Fruit fly (Drosophila melanogaster) whole organism, embryonic: ENCODE data around the gene da.

ENCODE experiments used
- Abd-B ChIP-seq: fragments of 200-800 bp; sonication (Bioruptor generic); optimal IDR thresholded peaks from 2 replicates; lab custom pipeline; 2018; ENCODE audit warnings: missing biosample characterization, mild to moderate bottlenecking, missing genetic modification characterization, moderate library complexity
- CG10654 ChIP-seq: fragments of 200-800 bp; sonication (Bioruptor generic); optimal IDR thresholded peaks from 2 replicates; lab custom pipeline; 2016; ENCODE audit warnings: missing biosample characterization, missing genetic modification characterization
- CG10979 ChIP-seq: fragments of 200-800 bp; sonication (Bioruptor generic); optimal IDR thresholded peaks from 2 replicates; lab custom pipeline; 2018; ENCODE audit warnings: missing biosample characterization, mild to moderate bottlenecking, missing genetic modification characterization, moderate library complexity
- CG11695 ChIP-seq: fragments of 200-800 bp; sonication (Bioruptor generic); IDR thresholded peaks from 3 replicates; pipeline ENCODE4 v1.3.6; 2022; ENCODE audit warnings: missing biosample characterization, missing genetic modification characterization
- CG12071 ChIP-seq: fragments of 200-800 bp; sonication (Bioruptor generic); optimal IDR thresholded peaks from 3 replicates; lab custom pipeline; 2018; ENCODE audit warnings: missing biosample characterization, mild to moderate bottlenecking, missing genetic modification characterization
- CG12942 ChIP-seq: fragments of 200-800 bp; sonication (Bioruptor generic); optimal IDR thresholded peaks from 3 replicates; lab custom pipeline; 2016; ENCODE audit warnings: missing biosample characterization, missing genetic modification characterization
- CG13624 ChIP-seq: fragments of 200-800 bp; sonication (Bioruptor generic); optimal IDR thresholded peaks from 2 replicates; lab custom pipeline; 2016; ENCODE audit warnings: missing biosample characterization, missing genetic modification characterization
- CG15479 ChIP-seq: fragments of 200-800 bp; sonication (Bioruptor generic); optimal IDR thresholded peaks from 3 replicates; lab custom pipeline; 2019; ENCODE audit warnings: missing biosample characterization, mild to moderate bottlenecking, missing genetic modification characterization, moderate library complexity
- CG2199 ChIP-seq: fragments of 200-800 bp; sonication (Bioruptor generic); IDR thresholded peaks from 3 replicates; pipeline ENCODE4 v1.3.6; 2022; ENCODE audit warnings: missing biosample characterization, missing genetic modification characterization
- CG33557 ChIP-seq: fragments of 200-800 bp; sonication (Bioruptor generic); optimal IDR thresholded peaks from 2 replicates; lab custom pipeline; 2019; ENCODE audit warnings: missing biosample characterization, mild to moderate bottlenecking, missing genetic modification characterization, moderate library complexity
- CG3995 ChIP-seq: fragments of 200-800 bp; sonication (Bioruptor generic); optimal IDR thresholded peaks from 3 replicates; lab custom pipeline; 2016; ENCODE audit warnings: missing biosample characterization, missing genetic modification characterization
- CG7357 ChIP-seq: fragments of 200-800 bp; sonication (Bioruptor generic); IDR thresholded peaks from 3 replicates; pipeline ENCODE4 v1.3.6; 2022; ENCODE audit warnings: missing biosample characterization, missing genetic modification characterization
- CG7556 ChIP-seq: fragments of 200-800 bp; sonication (Bioruptor generic); optimal IDR thresholded peaks from 2 replicates; lab custom pipeline; 2017; ENCODE audit warnings: missing biosample characterization, mild to moderate bottlenecking, missing genetic modification characterization
- CG7928 ChIP-seq: fragments of 200-800 bp; sonication (Bioruptor generic); optimal IDR thresholded peaks from 2 replicates; lab custom pipeline; 2017; ENCODE audit warnings: missing biosample characterization, mild to moderate bottlenecking, missing genetic modification characterization
- CG8281 ChIP-seq: fragments of 200-800 bp; sonication (Bioruptor generic); optimal IDR thresholded peaks from 2 replicates; lab custom pipeline; 2018; ENCODE audit warnings: missing biosample characterization, mild to moderate bottlenecking, missing genetic modification characterization, moderate library complexity
- CG9437 ChIP-seq: fragments of 200-800 bp; sonication (Bioruptor generic); optimal IDR thresholded peaks from 2 replicates; lab custom pipeline; 2018; ENCODE audit warnings: missing biosample characterization, mild to moderate bottlenecking, missing genetic modification characterization
- CG9609 ChIP-seq: fragments of 200-800 bp; sonication (Bioruptor generic); optimal IDR thresholded peaks from 3 replicates; lab custom pipeline; 2016; ENCODE audit warnings: missing biosample characterization, missing genetic modification characterization
- CG9817 ChIP-seq: fragments of 200-800 bp; sonication (Bioruptor generic); optimal IDR thresholded peaks from 2 replicates; lab custom pipeline; 2018; ENCODE audit warnings: missing biosample characterization, mild to moderate bottlenecking, missing genetic modification characterization, moderate library complexity
- CkIIα-i1 ChIP-seq: fragments of 200-800 bp; sonication (Bioruptor generic); IDR thresholded peaks from 2 replicates; pipeline ENCODE4 v1.3.6; 2022; ENCODE audit warnings: missing biosample characterization, missing genetic modification characterization
- Dfd ChIP-seq, 2 experiments: fragments of >200 bp; optimal IDR thresholded peaks; 2 replicates each; lab custom pipeline; 2017; ENCODE audit warnings: missing biosample characterization in 2 of 2, missing genetic modification characterization in 2 of 2
- ERR ChIP-seq: fragments of 200-800 bp; sonication (Bioruptor generic); optimal IDR thresholded peaks from 2 replicates; lab custom pipeline; 2016; ENCODE audit warnings: missing biosample characterization, missing genetic modification characterization
- Ets65A ChIP-seq: fragments of 200-800 bp; sonication (Bioruptor generic); peaks from one replicate; lab custom pipeline; 2016; ENCODE audit warnings: missing biosample characterization, missing genetic modification characterization
- HHEX ChIP-seq: fragments of 200-800 bp; sonication (Bioruptor generic); optimal IDR thresholded peaks from 3 replicates; lab custom pipeline; 2017; ENCODE audit warnings: missing biosample characterization, mild to moderate bottlenecking, missing genetic modification characterization, missing genetic modification reagents
- Hey ChIP-seq: fragments of 200-800 bp; sonication (Bioruptor generic); optimal IDR thresholded peaks from 3 replicates; lab custom pipeline; 2018; ENCODE audit warnings: missing biosample characterization, mild to moderate bottlenecking, missing genetic modification characterization
- MESR4 ChIP-seq: fragments of 200-800 bp; sonication (Bioruptor generic); optimal IDR thresholded peaks from 2 replicates; lab custom pipeline; 2018; ENCODE audit warnings: missing biosample characterization, mild to moderate bottlenecking, missing genetic modification characterization, moderate library complexity
- Max ChIP-seq: fragments of 200-800 bp; sonication (Bioruptor generic); optimal IDR thresholded peaks from 2 replicates; lab custom pipeline; 2016; ENCODE audit warnings: missing biosample characterization, mild to moderate bottlenecking, missing genetic modification characterization
- Med ChIP-seq: fragments of 200-800 bp; sonication (Bioruptor generic); peaks from one replicate; lab custom pipeline; 2016; ENCODE audit warnings: missing biosample characterization, missing genetic modification characterization, mild to moderate bottlenecking, inconsistent platforms, moderate library complexity
- NK7.1 ChIP-seq: fragments of 200-800 bp; sonication (Bioruptor generic); optimal IDR thresholded peaks from 3 replicates; lab custom pipeline; 2016; ENCODE audit warnings: missing biosample characterization, missing genetic modification characterization
- Pdp1 ChIP-seq, 2 experiments: fragments of 200-800 bp; sonication (Bioruptor generic); optimal IDR thresholded peaks; 3 replicates each; lab custom pipeline; 2016; ENCODE audit warnings: missing biosample characterization in 2 of 2, missing genetic modification characterization in 2 of 2, mild to moderate bottlenecking in 1 of 2, moderate library complexity in 1 of 2
- Ssrp ChIP-seq: fragments of 200-800 bp; sonication (Bioruptor generic); optimal IDR thresholded peaks from 2 replicates; lab custom pipeline; 2018; ENCODE audit warnings: missing biosample characterization, mild to moderate bottlenecking, missing genetic modification characterization, moderate library complexity
- Usf ChIP-seq: fragments of 200-800 bp; sonication (Bioruptor generic); optimal IDR thresholded peaks from 2 replicates; lab custom pipeline; 2017; ENCODE audit warnings: missing genotype, missing biosample characterization, missing genetic modification characterization
- ase ChIP-seq: fragments of 200-800 bp; sonication (Bioruptor generic); IDR thresholded peaks from 3 replicates; pipeline ENCODE4 v1.3.6; 2022; ENCODE audit warnings: missing biosample characterization, missing genetic modification characterization
- ato ChIP-seq: fragments of 200-800 bp; sonication (Bioruptor generic); IDR thresholded peaks from 2 replicates; pipeline ENCODE4 v1.3.6; 2022; ENCODE audit warnings: missing biosample characterization, missing genetic modification characterization; ENCODE audit not compliant: partially characterized antibody
- bbx ChIP-seq: fragments of 200-800 bp; sonication (Bioruptor generic); IDR thresholded peaks from 2 replicates; pipeline ENCODE4 v1.3.6; 2022; ENCODE audit warnings: missing biosample characterization, missing genetic modification characterization; ENCODE audit not compliant: partially characterized antibody
- chif ChIP-seq, 2 experiments: fragments of 200-800 bp; sonication (Bioruptor generic); optimal IDR thresholded peaks; 3 replicates each; lab custom pipeline; 2016; ENCODE audit warnings: missing biosample characterization in 2 of 2, missing genetic modification characterization in 2 of 2
- chinmo ChIP-seq: fragments of 200-800 bp; sonication (Bioruptor generic); IDR thresholded peaks from 4 replicates; pipeline ENCODE4 v1.3.6; 2022; ENCODE audit warnings: missing biosample characterization, missing genetic modification characterization; ENCODE audit not compliant: partially characterized antibody
- crol ChIP-seq: fragments of 200-800 bp; sonication (Bioruptor generic); IDR thresholded peaks from 2 replicates; pipeline ENCODE4 v1.3.6; 2022; ENCODE audit warnings: missing biosample characterization, missing genetic modification characterization
- da ChIP-seq: fragments of 200-800 bp; sonication (Bioruptor generic); optimal IDR thresholded peaks from 2 replicates; lab custom pipeline; 2016; ENCODE audit warnings: missing biosample characterization, missing genetic modification characterization
- gce ChIP-seq: fragments of 200-800 bp; sonication (Bioruptor generic); IDR thresholded peaks from 3 replicates; pipeline ENCODE4 v1.3.6; 2022; ENCODE audit warnings: missing biosample characterization, missing genetic modification characterization
- h ChIP-seq: fragments of >200 bp; optimal IDR thresholded peaks from 2 replicates; lab custom pipeline; 2017
- hkb ChIP-seq, 2 experiments: fragments of 200-800 bp in 1 of 2; fragments of >200 bp in 1 of 2; sonication (Bioruptor generic) in 1 of 2; IDR thresholded peaks in 1 of 2; optimal IDR thresholded peaks in 1 of 2; 2 replicates each; pipeline versions ENCODE4 v1.3.6 to Lab custom; 2017 to 2022; ENCODE audit warnings: missing biosample characterization in 1 of 2, missing genetic modification characterization in 1 of 2
- jumu ChIP-seq: fragments of 200-800 bp; sonication (Bioruptor generic); optimal IDR thresholded peaks from 3 replicates; lab custom pipeline; 2016; ENCODE audit warnings: missing biosample characterization, missing genetic modification characterization
- luna ChIP-seq: fragments of 200-800 bp; sonication (Bioruptor generic); optimal IDR thresholded peaks from 2 replicates; lab custom pipeline; 2016; ENCODE audit warnings: missing biosample characterization, missing genetic modification characterization
- pho ChIP-seq: fragments of 200-800 bp; sonication (Bioruptor generic); optimal IDR thresholded peaks from 2 replicates; lab custom pipeline; 2016; ENCODE audit warnings: missing biosample characterization, missing genetic modification characterization
- phol ChIP-seq: fragments of 200-800 bp; sonication (Bioruptor generic); optimal IDR thresholded peaks from 3 replicates; lab custom pipeline; 2018; ENCODE audit warnings: missing biosample characterization, mild to moderate bottlenecking, missing genetic modification characterization, moderate library complexity
- sqz ChIP-seq: fragments of 200-800 bp; sonication (Bioruptor generic); optimal IDR thresholded peaks from 3 replicates; lab custom pipeline; 2018; ENCODE audit warnings: missing biosample characterization, mild to moderate bottlenecking, missing genetic modification characterization
- tin ChIP-seq: fragments of 200-800 bp; sonication (Bioruptor generic); optimal IDR thresholded peaks from 3 replicates; lab custom pipeline; 2016; ENCODE audit warnings: missing biosample characterization, missing genetic modification characterization
- tio ChIP-seq: fragments of 200-800 bp; sonication (Bioruptor generic); optimal IDR thresholded peaks from 2 replicates; lab custom pipeline; 2017; ENCODE audit warnings: missing biosample characterization, missing genetic modification characterization, inconsistent platforms
- vvl ChIP-seq: fragments of 200-800 bp; sonication (Bioruptor generic); IDR thresholded peaks from 2 replicates; pipeline ENCODE4 v1.3.6; 2022; ENCODE audit warnings: missing biosample characterization, missing genetic modification characterization

Gene da

DNA sequence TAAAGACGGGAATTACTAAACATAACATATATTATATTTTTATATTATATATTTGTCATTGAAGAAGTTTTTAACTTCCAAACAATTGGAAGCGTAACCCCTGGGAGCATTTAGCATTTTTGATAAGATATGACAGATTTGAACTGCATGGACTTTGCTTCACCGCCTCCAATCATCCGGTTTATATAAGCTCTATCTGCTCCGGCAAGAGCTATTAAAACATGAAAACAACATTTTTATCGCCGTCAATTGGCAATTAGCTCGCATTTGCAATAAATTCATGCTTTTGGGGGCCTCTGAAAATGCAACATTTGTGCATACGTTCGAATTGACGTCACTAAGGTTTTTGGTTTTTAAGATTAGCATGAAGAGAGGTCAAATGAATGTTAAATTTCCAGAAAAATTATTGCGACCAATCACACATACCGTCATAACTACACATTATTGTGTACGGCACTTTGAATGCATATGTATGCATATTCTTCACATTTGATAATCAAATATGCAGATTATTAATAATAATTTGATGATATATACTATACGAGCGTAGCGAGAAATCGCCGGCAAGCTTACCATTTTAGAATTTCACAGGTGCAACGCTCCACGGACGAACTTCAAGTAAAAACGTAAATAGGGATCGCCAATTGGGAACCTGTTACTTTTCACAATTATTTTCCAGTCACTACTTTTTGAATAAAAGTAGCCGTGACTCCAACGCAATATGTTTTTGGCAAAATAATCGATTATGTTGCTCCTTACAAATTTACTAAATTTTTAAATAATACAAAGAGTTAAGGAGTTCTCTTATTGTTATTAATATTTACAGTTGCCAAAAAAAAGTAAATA lies 8.0 kb downstream of the da start, which contains the start of gene Mdh1:
Gene Mdh1 (minus strand): TSS at position 691 of the 846 bp plus-strand sequence.
- TF ChIP-seq CG9817 (tag; lab: Kevin White, UChicago) (no peak), ERR (GFP tag; lab: Kevin White, UChicago) (peak; percentile 91), gce (no peak), ase (GFP tag; lab: Robert Waterston, UW) (no peak), crol (GFP tag; lab: Robert Waterston, UW) (no peak), CG7357 (GFP tag; lab: Robert Waterston, UW) (no peak), CG15479 (GFP tag; lab: Kevin White, UChicago) (no peak), phol (tag; lab: Kevin White, UChicago) (peak; percentile 25), Abd-B (GFP tag; lab: Kevin White, UChicago) (no peak), CG10654 (GFP tag; lab: Kevin White, UChicago) (no peak), CG9609 (GFP tag; lab: Kevin White, UChicago) (no peak), Usf (GFP tag; lab: Kevin White, UChicago) (no peak), da (GFP tag; lab: Kevin White, UChicago) (no peak), tin (GFP tag; lab: Kevin White, UChicago) (no peak), ato (GFP tag; lab: Robert Waterston, UW) (no peak), CkIIα-i1 (no peak), hkb (optimal IDR thresholded peaks at IDR 0.05; lab: Kevin White, UChicago) (no peak), hkb (GFP tag; IDR thresholded peaks at IDR 0.05; lab: Robert Waterston, UW) (no peak), CG11695 (GFP tag; lab: Robert Waterston, UW) (no peak), CG12942 (no peak), NK7.1 (no peak), CG2199 (GFP tag; lab: Robert Waterston, UW) (no peak), jumu (GFP tag; lab: Kevin White, UChicago) (no peak), pho (GFP tag; lab: Kevin White, UChicago) (no peak), HHEX (GFP tag; lab: Kevin White, UChicago) (no peak), Ssrp (tag; lab: Kevin White, UChicago) (no peak), CG10979 (no peak), MESR4 (GFP tag; lab: Kevin White, UChicago) (peak; percentile 70), Med (GFP tag; lab: Kevin White, UChicago) (peak; percentile 62), CG9437 (GFP tag; lab: Kevin White, UChicago) (peak; percentile 63), CG12071 (no peak), bbx (peak; percentile 34; the same call in 1 of the 2 replicates), Dfd (GFP tag; optimal IDR thresholded peaks at IDR 0.05; lab: Kevin White, UChicago) (no peak), sqz (no peak), Max (GFP tag; lab: Kevin White, UChicago) (no peak), chinmo (0 out of 4 replicates have a peak, but pooled peaks have one; percentile 13), CG7928 (GFP tag; lab: Kevin White, UChicago) (no peak), CG8281 (tag; lab: Kevin White, UChicago) (no peak), CG33557 (no peak), Ets65A (GFP tag; lab: Kevin White, UChicago) (no peak), Hey (tag; lab: Kevin White, UChicago) (no peak), h (lab: Kevin White, UChicago) (no peak), CG7556 (GFP tag; lab: Kevin White, UChicago) (no peak), CG13624 (GFP tag; lab: Kevin White, UChicago) (no peak), CG3995 (GFP tag; lab: Kevin White, UChicago) (peak; percentile 99), Pdp1 (GFP tag; optimal IDR thresholded peaks at IDR 0.05; lab: Kevin White, UChicago) (peak in 1 of 2 experiments; percentile 88), vvl (GFP tag; lab: Robert Waterston, UW) (peak; percentile 7; the same call in 1 of the 2 replicates), luna (GFP tag; lab: Kevin White, UChicago) (no peak), chif (GFP tag; optimal IDR thresholded peaks at IDR 0.05; lab: Kevin White, UChicago) (no peak), tio (no peak)
